Worm (Caenorhabditis elegans): ENCODE data around the gene W01B6.4.
A peak's percentile ranks its signal among the peaks of the same experiment; 100 is the strongest.

W01B6.4 gene

ce11 chrIV:10084323-10084959, 9.2 kb downstream of the W01B6.4 start, which contains the start of gene W01B6.8:
Gene W01B6.8 (minus strand): TSS chrIV:10084373.
- TF ChIP-seq snpc-4 (tag; optimal IDR thresholded peaks at IDR 0.05) (no peak), zip-11 (GFP tag; IDR thresholded peaks at IDR 0.05) (no peak), egl-43 (GFP tag; IDR thresholded peaks at IDR 0.05) (0 out of 2 replicates have a peak, but pooled peaks have one; percentile 19), pha-4 (GFP tag; IDR thresholded peaks at IDR 0.05) (peak; percentile 67; the same call in 1 of the 2 replicates), pha-4 (tag; optimal IDR thresholded peaks at IDR 0.05) (no peak), aly-2 (tag; optimal IDR thresholded peaks at IDR 0.05) (no peak), egl-27 (tag; optimal IDR thresholded peaks at IDR 0.05) (no peak), set-16 (GFP tag; IDR thresholded peaks at IDR 0.05) (peak; percentile 99), ces-1 (GFP tag; optimal IDR thresholded peaks at IDR 0.05) (no peak), dve-1 (tag; optimal IDR thresholded peaks at IDR 0.05; ENCODE audit: insufficient read depth) (no peak), zfp-3 (GFP tag; conservative IDR thresholded peaks at IDR 0.05) (no peak)

DNA sequence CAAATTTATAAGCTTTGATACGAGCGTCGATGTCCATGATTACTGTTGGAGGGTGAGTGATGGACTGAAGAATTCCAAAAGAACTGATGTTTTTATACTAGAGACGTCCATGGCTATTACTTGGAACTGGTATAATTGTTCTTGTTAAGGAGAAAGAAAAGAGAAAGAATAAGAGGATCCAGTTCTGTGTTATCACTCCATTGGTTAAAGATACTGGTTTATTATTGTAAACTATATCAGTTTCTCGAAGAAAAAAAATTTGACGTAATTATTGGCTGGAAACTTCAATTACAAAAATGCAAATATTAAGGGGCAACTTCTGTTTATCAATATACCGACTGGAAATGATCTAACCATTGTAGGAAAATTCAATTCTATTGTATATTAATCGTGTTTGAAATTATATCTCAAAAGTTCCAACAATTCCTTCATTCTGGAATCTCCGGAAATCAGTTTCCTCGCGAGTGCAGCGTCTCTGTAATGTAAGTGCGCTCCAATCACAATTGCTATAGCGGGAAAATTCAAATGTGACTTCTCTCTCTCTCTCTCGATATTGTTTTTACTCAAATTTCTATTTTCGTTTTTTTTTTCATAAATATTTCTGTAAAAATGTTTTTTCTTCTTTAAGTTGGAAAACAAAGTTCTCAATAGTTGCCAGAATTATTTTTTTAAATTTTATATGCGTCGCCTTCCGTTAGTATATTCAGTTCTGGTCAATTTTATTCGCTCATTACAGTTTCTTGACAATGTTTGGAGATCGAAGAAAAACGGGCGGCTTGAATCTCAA, 10.3 kb downstream of the W01B6.4 start, which contains the start of the genes col-2 and ndc-80:
TSS of gene col-2 (minus strand) at position 51 of the 787 bp plus-strand sequence.
TSS of gene ndc-80 (plus strand) at position 737 of the 787 bp plus-strand sequence.
- TF ChIP-seq unc-39 (tag; optimal IDR thresholded peaks at IDR 0.05) (no peak), snpc-4 (tag; optimal IDR thresholded peaks at IDR 0.05) (no peak), aha-1 (tag) (peak; percentile 90), T26A8.4 (GFP tag; IDR thresholded peaks at IDR 0.05) (no peak), ceh-62 (tag; optimal IDR thresholded peaks at IDR 0.05) (no peak), rbr-2 (tag; optimal IDR thresholded peaks at IDR 0.05) (peak; percentile 43), lin-13 (GFP tag; optimal IDR thresholded peaks at IDR 0.05) (peak; percentile 37), dve-1 (tag; optimal IDR thresholded peaks at IDR 0.05; ENCODE audit: insufficient read depth) (no peak), nhr-11 (tag; optimal IDR thresholded peaks at IDR 0.05) (peak; percentile 35), unc-130 (GFP tag; optimal IDR thresholded peaks at IDR 0.05) (peak; percentile 82), pha-4 (GFP tag; IDR thresholded peaks at IDR 0.05) (no peak), pha-4 (tag; optimal IDR thresholded peaks at IDR 0.05) (peak; percentile 76), zip-2 (tag; optimal IDR thresholded peaks at IDR 0.05) (no peak), dpl-1 (GFP tag; optimal IDR thresholded peaks at IDR 0.05) (peak; percentile 82), ZK337.2 (GFP tag; IDR thresholded peaks at IDR 0.05) (peak; percentile 59; the same call in 1 of the 2 replicates), hlh-30 (tag; optimal IDR thresholded peaks at IDR 0.05; ENCODE audit: insufficient read depth) (no peak), R02D3.7 (tag; optimal IDR thresholded peaks at IDR 0.05) (no peak), nhr-41 (GFP tag; IDR thresholded peaks at IDR 0.05) (no peak), Y105C5A.15 (GFP tag; IDR thresholded peaks at IDR 0.05) (no peak), snpc-1.2 (GFP tag; IDR thresholded peaks at IDR 0.05) (peak; percentile 55; the same call in 1 of the 2 replicates), madf-5 (GFP tag; IDR thresholded peaks at IDR 0.05) (no peak), pqm-1 (tag; optimal IDR thresholded peaks at IDR 0.05) (no peak), mes-2 (tag; optimal IDR thresholded peaks at IDR 0.05; ENCODE audit: poor library complexity, severe bottlenecking) (peak; percentile 95), ztf-11 (tag; optimal IDR thresholded peaks at IDR 0.05) (no peak), nhr-28 (tag; optimal IDR thresholded peaks at IDR 0.05) (no peak), T20F7.1 (GFP tag; optimal IDR thresholded peaks at IDR 0.05) (no peak), nhr-6 (tag; optimal IDR thresholded peaks at IDR 0.05) (peak; percentile 82), tra-1 (GFP tag; IDR thresholded peaks at IDR 0.05) (no peak), duxl-1 (tag; optimal IDR thresholded peaks at IDR 0.05; ENCODE audit: poor library complexity) (no peak), aly-2 (tag; optimal IDR thresholded peaks at IDR 0.05) (no peak), lin-1 (GFP tag; IDR thresholded peaks at IDR 0.05) (no peak), fos-1 (tag; optimal IDR thresholded peaks at IDR 0.05) (no peak), mdl-1 (tag; optimal IDR thresholded peaks at IDR 0.05) (peak in 1 of 2 experiments; percentile 0), ces-1 (GFP tag; optimal IDR thresholded peaks at IDR 0.05) (no peak), dmd-6 (GFP tag; IDR thresholded peaks at IDR 0.05) (no peak), lin-38 (GFP tag; IDR thresholded peaks at IDR 0.05) (peak; percentile 94), cey-2 (tag; optimal IDR thresholded peaks at IDR 0.05; ENCODE audit: borderline replicate concordance, insufficient read depth) (no peak), nhr-102 (tag; optimal IDR thresholded peaks at IDR 0.05) (no peak), hmg-1.1 (GFP tag; IDR thresholded peaks at IDR 0.05) (no peak; the same call in 1 of the 2 replicates), mxl-3 (GFP tag; optimal IDR thresholded peaks at IDR 0.05) (peak; percentile 27), hif-1 (tag; optimal IDR thresholded peaks at IDR 0.05) (no peak)
